Worm (Caenorhabditis elegans) whole organism, L4 larva: ENCODE measurements around the gene F02C9.1.

ENCODE experiments used
- F26F4.8 ChIP-seq: fragments of 200-800 bp; sonication (Bioruptor generic); conservative IDR thresholded peaks from 2 replicates; pipeline ENCODE4 v1.3.6; 2022; ENCODE audit warnings: missing genetic modification characterization, missing compliant biosample characterization
- R02D3.7 ChIP-seq: fragments of 150-350 bp; sonication (generic microtip); optimal IDR thresholded peaks from 3 replicates; lab custom pipeline; 2014; ENCODE audit warnings: missing biosample characterization, missing genetic modification characterization
- ZK337.2 ChIP-seq: fragments of 200-800 bp; sonication (Bioruptor generic); IDR thresholded peaks from 2 replicates; pipeline ENCODE4 v1.3.6; 2022; ENCODE audit warnings: missing genetic modification reagents, missing genetic modification characterization, missing compliant biosample characterization
- aha-1 ChIP-seq: fragments of 150-350 bp; peaks from one replicate; lab custom pipeline; 2014; ENCODE audit warnings: missing biosample characterization, missing genetic modification characterization
- aly-2 ChIP-seq: sonication (generic microtip); optimal IDR thresholded peaks from 2 replicates; lab custom pipeline; 2018; ENCODE audit warnings: missing biosample characterization, missing genetic modification characterization
- ama-1 ChIP-seq: fragments of 150-350 bp; optimal IDR thresholded peaks from 2 replicates; lab custom pipeline; 2014; ENCODE audit warnings: inconsistent platforms, mixed read lengths
- arid-1 ChIP-seq: fragments of 200-800 bp; sonication (Bioruptor generic); conservative IDR thresholded peaks from 2 replicates; pipeline ENCODE4 v1.3.6; 2022; ENCODE audit warnings: missing genetic modification reagents, missing genetic modification characterization, missing compliant biosample characterization
- attf-4 ChIP-seq: sonication (generic microtip); optimal IDR thresholded peaks from 3 replicates; lab custom pipeline; 2017; ENCODE audit warnings: missing biosample characterization, missing genetic modification characterization
- ceh-20 ChIP-seq: fragments of 200-800 bp; sonication (Bioruptor generic); IDR thresholded peaks from 2 replicates; pipeline ENCODE4 v1.3.6; 2022; ENCODE audit warnings: missing genetic modification reagents, missing genetic modification characterization, missing compliant biosample characterization
- ceh-44 ChIP-seq: fragments of 200-800 bp; sonication (Bioruptor generic); IDR thresholded peaks from 2 replicates; pipeline ENCODE4 v1.3.6; 2022; ENCODE audit warnings: missing genetic modification reagents, missing genetic modification characterization, missing compliant biosample characterization
- ceh-62 ChIP-seq: sonication (generic microtip); optimal IDR thresholded peaks from 2 replicates; lab custom pipeline; 2017; ENCODE audit warnings: missing biosample characterization, missing genetic modification characterization
- daf-16 ChIP-seq, 3 experiments: sonication (generic microtip); optimal IDR thresholded peaks; 2 replicates each; lab custom pipeline; 2016 to 2017; ENCODE audit warnings: missing genetic modification characterization in 3 of 3, missing genetic modification reagents in 3 of 3, mild to moderate bottlenecking in 2 of 3, missing compliant biosample characterization in 2 of 3, missing biosample characterization in 1 of 3, moderate library complexity in 1 of 3
- daf-8 ChIP-seq: fragments of 200-800 bp; sonication (Bioruptor generic); IDR thresholded peaks from 2 replicates; pipeline ENCODE4 v1.3.6; 2022; ENCODE audit warnings: missing genetic modification characterization, missing compliant biosample characterization
- dmd-9 ChIP-seq: fragments of 200-800 bp; sonication (Bioruptor generic); IDR thresholded peaks from 2 replicates; pipeline ENCODE4 v1.3.6; 2022; ENCODE audit warnings: missing genetic modification reagents, missing genetic modification characterization, missing compliant biosample characterization
- egl-27 ChIP-seq: sonication (generic microtip); optimal IDR thresholded peaks from 3 replicates; lab custom pipeline; 2017; ENCODE audit warnings: missing biosample characterization, missing genetic modification reagents, missing genetic modification characterization
- egl-43 ChIP-seq: fragments of 200-800 bp; sonication (Bioruptor generic); IDR thresholded peaks from 2 replicates; pipeline ENCODE4 v1.3.6; 2022; ENCODE audit warnings: missing genetic modification reagents, missing genetic modification characterization, missing compliant biosample characterization
- fkh-10 ChIP-seq: fragments of 150-350 bp; optimal IDR thresholded peaks from 2 replicates; lab custom pipeline; 2014; ENCODE audit warnings: missing biosample characterization, missing genetic modification reagents, missing genetic modification characterization
- gei-8 ChIP-seq: fragments of 200-800 bp; sonication (Bioruptor generic); optimal IDR thresholded peaks from 2 replicates; lab custom pipeline; 2018; ENCODE audit warnings: mild to moderate bottlenecking, missing genetic modification characterization, missing compliant biosample characterization
- hif-1 ChIP-seq, 2 experiments: sonication (generic microtip); optimal IDR thresholded peaks; 2 replicates each; lab custom pipeline; 2016 to 2017; ENCODE audit warnings: missing compliant biosample characterization in 2 of 2, missing genetic modification characterization in 2 of 2, missing genetic modification reagents in 2 of 2, missing genotype in 2 of 2, mild to moderate bottlenecking in 1 of 2
- hmg-1.1 ChIP-seq: fragments of 200-800 bp; sonication (Bioruptor generic); IDR thresholded peaks from 2 replicates; pipeline ENCODE4 v1.3.6; 2022; ENCODE audit warnings: missing genetic modification reagents, missing genetic modification characterization, missing compliant biosample characterization
- lim-7 ChIP-seq: fragments of 200-800 bp; sonication (Bioruptor generic); IDR thresholded peaks from 2 replicates; pipeline ENCODE4 v1.3.6; 2022; ENCODE audit warnings: missing genetic modification characterization, missing compliant biosample characterization
- lin-1 ChIP-seq: fragments of 200-800 bp; sonication (Bioruptor generic); IDR thresholded peaks from 2 replicates; pipeline ENCODE4 v1.3.6; 2022; ENCODE audit warnings: missing genetic modification reagents, missing genetic modification characterization, missing compliant biosample characterization
- lin-15B ChIP-seq: fragments of 150-350 bp; sonication (generic microtip); optimal IDR thresholded peaks from 3 replicates; lab custom pipeline; 2014; ENCODE audit warnings: missing biosample characterization, missing genetic modification characterization
- lin-39 ChIP-seq: fragments of 150-350 bp; optimal IDR thresholded peaks from 2 replicates; lab custom pipeline; 2014; ENCODE audit warnings: missing biosample characterization, missing genetic modification reagents, missing genetic modification characterization
- lir-3 ChIP-seq: sonication (generic microtip); optimal IDR thresholded peaks from 2 replicates; lab custom pipeline; 2016; ENCODE audit warnings: mild to moderate bottlenecking, missing genetic modification characterization, missing compliant biosample characterization
- mep-1 ChIP-seq: fragments of 150-350 bp; sonication (generic microtip); optimal IDR thresholded peaks from 3 replicates; lab custom pipeline; 2014; ENCODE audit warnings: missing biosample characterization, missing genetic modification characterization
- mes-2 ChIP-seq: sonication (generic microtip); optimal IDR thresholded peaks from 2 replicates; lab custom pipeline; 2016; ENCODE audit warnings: missing genotype, mild to moderate bottlenecking, missing genetic modification characterization, missing compliant biosample characterization; ENCODE audit not compliant: poor library complexity, severe bottlenecking
- mxl-2 ChIP-seq: fragments of 200-800 bp; sonication (Bioruptor generic); conservative IDR thresholded peaks from 2 replicates; pipeline ENCODE4 v1.3.6; 2022; ENCODE audit warnings: missing genetic modification reagents, missing genetic modification characterization, missing compliant biosample characterization
- mxl-3 ChIP-seq: fragments of 200-800 bp; sonication (Bioruptor generic); optimal IDR thresholded peaks from 2 replicates; lab custom pipeline; 2018; ENCODE audit warnings: mild to moderate bottlenecking, missing genetic modification characterization, missing compliant biosample characterization
- nhr-111 ChIP-seq: fragments of 200-800 bp; sonication (Bioruptor generic); optimal IDR thresholded peaks from 2 replicates; lab custom pipeline; 2018; ENCODE audit warnings: mild to moderate bottlenecking, missing genetic modification characterization, missing compliant biosample characterization
- nhr-237 ChIP-seq: sonication (generic microtip); optimal IDR thresholded peaks from 2 replicates; lab custom pipeline; 2017; ENCODE audit warnings: missing biosample characterization, missing genetic modification characterization
- nhr-41 ChIP-seq: fragments of 200-800 bp; sonication (Bioruptor generic); IDR thresholded peaks from 2 replicates; pipeline ENCODE4 v1.3.6; 2022; ENCODE audit warnings: missing genetic modification reagents, missing genetic modification characterization, missing compliant biosample characterization
- nhr-6 ChIP-seq: fragments of 150-350 bp; optimal IDR thresholded peaks from 2 replicates; lab custom pipeline; 2014; ENCODE audit warnings: missing biosample characterization, missing genetic modification characterization
- pqm-1 ChIP-seq: sonication (generic microtip); optimal IDR thresholded peaks from 2 replicates; lab custom pipeline; 2017; ENCODE audit warnings: missing biosample characterization, missing genetic modification characterization
- saeg-2 ChIP-seq: fragments of 200-800 bp; sonication (Bioruptor generic); IDR thresholded peaks from 2 replicates; pipeline ENCODE4 v1.3.6; 2022; ENCODE audit warnings: missing genetic modification reagents, missing genetic modification characterization, missing compliant biosample characterization
- sdz-12 ChIP-seq: fragments of 200-800 bp; sonication (Bioruptor generic); optimal IDR thresholded peaks from 2 replicates; lab custom pipeline; 2018; ENCODE audit warnings: mild to moderate bottlenecking, missing genetic modification characterization, missing compliant biosample characterization
- set-16 ChIP-seq: fragments of 200-800 bp; sonication (Bioruptor generic); IDR thresholded peaks from 2 replicates; pipeline ENCODE4 v1.3.6; 2022; ENCODE audit warnings: missing genetic modification reagents, missing genetic modification characterization, missing compliant biosample characterization
- snpc-1.2 ChIP-seq: fragments of 200-800 bp; sonication (Bioruptor generic); IDR thresholded peaks from 2 replicates; pipeline ENCODE4 v1.3.6; 2022; ENCODE audit warnings: missing genetic modification reagents, missing genetic modification characterization, missing compliant biosample characterization
- snpc-4 ChIP-seq: fragments of 150-350 bp; optimal IDR thresholded peaks from 2 replicates; lab custom pipeline; 2014; ENCODE audit warnings: missing biosample characterization, missing genetic modification characterization
- spr-3 ChIP-seq: fragments of 200-800 bp; sonication (Bioruptor generic); optimal IDR thresholded peaks from 2 replicates; lab custom pipeline; 2018; ENCODE audit warnings: mild to moderate bottlenecking, missing genetic modification characterization, missing compliant biosample characterization
- unc-130 ChIP-seq: sonication (generic microtip); optimal IDR thresholded peaks from 2 replicates; lab custom pipeline; 2016; ENCODE audit warnings: missing genetic modification reagents, missing genetic modification characterization, missing compliant biosample characterization
- vab-7 ChIP-seq: fragments of 200-800 bp; sonication (Bioruptor generic); IDR thresholded peaks from 2 replicates; pipeline ENCODE4 v1.3.6; 2022; ENCODE audit warnings: missing genetic modification reagents, missing genetic modification characterization, missing compliant biosample characterization
- zfp-2 ChIP-seq: sonication (generic microtip); optimal IDR thresholded peaks from 2 replicates; lab custom pipeline; 2016; ENCODE audit warnings: mild to moderate bottlenecking, missing genetic modification characterization, missing compliant biosample characterization

F02C9.1 gene

DNA sequence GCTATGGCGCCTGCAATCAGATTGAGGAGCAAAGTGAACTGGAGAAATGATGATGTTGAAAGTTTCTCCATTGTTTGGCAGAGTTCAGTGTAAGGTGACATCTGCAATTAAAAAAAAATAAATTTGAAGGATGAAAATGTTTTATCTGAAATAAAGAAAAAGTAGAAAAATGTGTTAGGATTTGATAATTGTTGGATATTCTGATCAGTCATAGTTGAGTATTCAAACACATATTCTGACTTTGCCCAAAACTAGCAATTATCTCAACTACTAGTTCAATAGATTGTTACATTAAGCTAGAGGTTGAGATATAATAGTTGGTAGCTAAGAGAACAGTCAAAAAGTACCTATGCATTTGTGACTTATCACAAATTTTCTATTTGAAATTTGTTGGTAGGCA, 6.0 kb downstream of the F02C9.1 start, which contains the start of gene srab-10:
TSS of gene srab-10 (minus strand) at position 101 of the 400 bp plus-strand sequence.
- TF ChIP-seq attf-4 (tag; lab: Kevin White, UChicago): no peak
- TF ChIP-seq spr-3 (GFP tag; lab: Kevin White, UChicago): no peak
- no peak for TF ChIP-seq vab-7 (GFP tag; lab: Robert Waterston, UW)
- no peak for TF ChIP-seq mes-2
- no peak for TF ChIP-seq egl-27 (tag; lab: Kevin White, UChicago)
- TF ChIP-seq mxl-3 (GFP tag; lab: Kevin White, UChicago): no peak
- no peak for TF ChIP-seq lim-7 (GFP tag; lab: Robert Waterston, UW)
- TF ChIP-seq nhr-6: no peak
- TF ChIP-seq mep-1: no peak
- TF ChIP-seq nhr-41 (GFP tag; lab: Robert Waterston, UW): no peak
- no peak for TF ChIP-seq hif-1 (tag; optimal IDR thresholded peaks at IDR 0.05; lab: Kevin White, UChicago)
- TF ChIP-seq R02D3.7 (tag; lab: Kevin White, UChicago): no peak
- no peak for TF ChIP-seq arid-1
- no peak for TF ChIP-seq mxl-2 (GFP tag; lab: Robert Waterston, UW)
- no peak for TF ChIP-seq fkh-10 (GFP tag; lab: Kevin White, UChicago)
- TF ChIP-seq unc-130 (GFP tag; lab: Kevin White, UChicago): no peak
- no peak for TF ChIP-seq saeg-2 (GFP tag; lab: Robert Waterston, UW)

DNA sequence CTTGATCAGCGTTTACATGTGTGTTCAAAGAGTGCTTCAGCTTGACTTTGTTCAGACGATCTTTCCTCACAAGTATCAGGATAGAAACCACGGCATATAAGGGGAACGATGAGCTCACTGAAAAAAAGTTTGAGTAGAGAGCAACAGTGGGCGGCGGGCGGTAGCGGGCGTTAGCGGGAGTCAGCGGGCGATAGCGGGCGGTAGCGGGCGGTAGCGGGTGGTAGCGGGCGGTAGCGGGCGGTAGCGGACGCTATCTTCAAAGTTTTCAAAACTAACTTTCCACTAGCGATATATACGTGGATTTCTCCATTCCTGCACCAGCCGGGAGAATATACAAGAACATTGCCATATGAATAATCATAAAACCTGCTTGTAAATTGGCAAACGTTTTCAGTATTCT, 6.7 kb downstream of the F02C9.1 start:
- TF ChIP-seq daf-8 (GFP tag; lab: Robert Waterston, UW) (no peak), set-16 (GFP tag; lab: Robert Waterston, UW) (peak; percentile 86), lir-3 (tag; lab: Kevin White, UChicago) (no peak)

DNA sequence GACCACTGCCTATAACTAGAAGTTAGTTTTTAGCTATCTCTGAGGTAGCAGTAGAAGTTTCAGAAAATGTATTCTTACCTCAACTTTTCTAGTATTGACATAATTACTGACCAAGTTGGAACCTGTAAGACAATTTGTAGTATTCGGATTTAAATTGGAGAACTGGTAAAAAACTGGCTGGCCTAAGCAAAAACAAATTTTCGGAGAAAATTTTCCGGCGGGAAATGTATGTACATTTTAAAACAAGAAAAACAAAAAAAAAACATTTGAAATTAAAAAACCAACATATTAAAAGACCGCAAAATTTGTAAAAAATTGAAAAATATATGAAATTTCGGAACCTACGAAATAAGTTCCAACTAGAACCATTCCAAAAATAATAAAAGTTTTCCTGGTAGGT, 8.4 kb downstream of the F02C9.1 start, which contains the start of gene srab-11:
TSS of gene srab-11 (minus strand) at position 101 of the 400 bp plus-strand sequence.
- TF ChIP-seq aha-1 (tag; lab: Kevin White, UChicago): peak; percentile 6
- no peak for TF ChIP-seq ceh-20 (GFP tag; lab: Robert Waterston, UW)
- TF ChIP-seq, all 104 proteins: peak for 1

DNA sequence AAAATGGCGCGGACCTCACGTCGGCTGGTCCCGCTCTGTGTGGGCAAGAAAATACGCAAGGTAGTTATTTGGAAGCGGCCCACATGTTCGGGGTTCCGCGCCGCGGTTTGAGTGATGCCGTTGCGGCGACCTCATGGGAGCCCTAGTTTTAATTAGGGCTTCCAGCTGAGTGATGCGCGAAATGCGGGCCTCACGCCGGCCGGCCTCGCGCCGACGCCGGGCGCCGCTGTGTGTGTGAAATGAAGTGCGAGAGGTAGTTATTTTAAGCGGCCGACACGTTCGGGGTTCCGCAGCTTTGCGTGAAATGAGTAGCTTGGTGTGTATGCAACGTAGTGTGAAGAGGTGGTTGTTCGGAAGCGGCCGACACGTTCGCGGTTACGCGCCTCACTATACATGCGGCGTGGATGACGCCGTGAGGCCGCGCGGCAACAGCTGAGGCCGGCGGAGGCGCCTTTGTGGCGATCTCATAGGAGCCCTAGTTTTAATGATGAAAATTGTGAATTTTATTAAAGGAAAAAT, 11.5 kb downstream of the F02C9.1 start:
- TF ChIP-seq spr-3 (GFP tag; lab: Kevin White, UChicago): no peak
- no peak for TF ChIP-seq attf-4 (tag; lab: Kevin White, UChicago)
- TF ChIP-seq lin-1 (GFP tag; lab: Robert Waterston, UW): no peak
- TF ChIP-seq sdz-12 (GFP tag; lab: Kevin White, UChicago): no peak
- no peak for TF ChIP-seq hmg-1.1 (GFP tag; lab: Robert Waterston, UW)
- TF ChIP-seq snpc-1.2 (GFP tag; lab: Robert Waterston, UW): no peak
- no peak for TF ChIP-seq daf-16 (GFP tag; optimal IDR thresholded peaks at IDR 0.05; lab: Kevin White, UChicago)
- no peak for TF ChIP-seq daf-16 (tag; optimal IDR thresholded peaks at IDR 0.05; lab: Kevin White, UChicago)
- TF ChIP-seq saeg-2 (GFP tag; lab: Robert Waterston, UW): 0 out of 2 replicates have a peak, but pooled peaks have one; percentile 38
- no peak for TF ChIP-seq egl-43 (GFP tag; lab: Robert Waterston, UW)
- TF ChIP-seq ama-1 (lab: Kevin White, UChicago): no peak
- no peak for TF ChIP-seq zfp-2 (tag; lab: Kevin White, UChicago)
- TF ChIP-seq mep-1: no peak
- no peak for TF ChIP-seq F26F4.8
- TF ChIP-seq daf-8 (GFP tag; lab: Robert Waterston, UW): no peak
- TF ChIP-seq aha-1 (tag; lab: Kevin White, UChicago): peak; percentile 73
- no peak for TF ChIP-seq gei-8 (GFP tag; lab: Kevin White, UChicago)
- no peak for TF ChIP-seq aly-2 (tag; lab: Kevin White, UChicago)
- no peak for TF ChIP-seq nhr-237 (tag; lab: Kevin White, UChicago)
- no peak for TF ChIP-seq ZK337.2
- TF ChIP-seq ceh-44 (GFP tag; lab: Robert Waterston, UW): no peak
- TF ChIP-seq pqm-1 (tag; lab: Kevin White, UChicago): no peak
- no peak for TF ChIP-seq lin-39 (tag; lab: Kevin White, UChicago)
- TF ChIP-seq dmd-9: no peak
- peak; percentile 91 for TF ChIP-seq set-16 (GFP tag; lab: Robert Waterston, UW)
- 0 out of 2 replicates have a peak, but pooled peaks have one; percentile 6 for TF ChIP-seq nhr-41 (GFP tag; lab: Robert Waterston, UW)
- no peak for TF ChIP-seq ceh-62
- no peak for TF ChIP-seq lin-15B (tag; lab: Kevin White, UChicago)
- no peak for TF ChIP-seq snpc-4 (tag; lab: Kevin White, UChicago)
- TF ChIP-seq ceh-20 (GFP tag; lab: Robert Waterston, UW): no peak
- TF ChIP-seq nhr-111 (GFP tag; lab: Kevin White, UChicago): no peak
